Fruit fly (Drosophila melanogaster): ENCODE results near the gene oaf.

- no peak for TF ChIP-seq Pif1A (GFP tag; optimal IDR thresholded peaks at IDR 0.05)
- no peak for TF ChIP-seq EcR (GFP tag; optimal IDR thresholded peaks at IDR 0.05)
- no peak for TF ChIP-seq CG14655 (GFP tag; optimal IDR thresholded peaks at IDR 0.05)
- no peak for TF ChIP-seq CG9948 (tag; optimal IDR thresholded peaks at IDR 0.05)
- no peak for TF ChIP-seq rn (GFP tag; IDR thresholded peaks at IDR 0.05)
- no peak for TF ChIP-seq CG8159 (tag; optimal IDR thresholded peaks at IDR 0.05)
- TF ChIP-seq CG8301 (tag; optimal IDR thresholded peaks at IDR 0.05), result no peak
- no peak for TF ChIP-seq Ets98B (GFP tag; IDR thresholded peaks at IDR 0.05)
- no peak for TF ChIP-seq fd96Ca (GFP tag; IDR thresholded peaks at IDR 0.05)
- no peak for TF ChIP-seq CG17806 (tag; optimal IDR thresholded peaks at IDR 0.05)
- TF ChIP-seq CG15710 (tag; optimal IDR thresholded peaks at IDR 0.05), result no peak
- no peak for TF ChIP-seq Snoo (tag; optimal IDR thresholded peaks at IDR 0.05)
Observed at dm6 chr2L:2456516-2457392, 36.0 kb upstream of the oaf start.

All from whole organism, pupa.